Worm (Caenorhabditis elegans): ENCODE results near the gene nol-56.

ce11 chrV:10361830-10362397, 9.1 kb upstream of the nol-56 start, which contains the start of gene cash-1:
- no peak for TF ChIP-seq lin-11 (tag; optimal IDR thresholded peaks at IDR 0.05)
- TF ChIP-seq zip-5 (tag; optimal IDR thresholded peaks at IDR 0.05) = no peak
- TF ChIP-seq fkh-10 (GFP tag; optimal IDR thresholded peaks at IDR 0.05) = no peak
- TF ChIP-seq rnt-1 (tag; optimal IDR thresholded peaks at IDR 0.05) = no peak
- no peak for TF ChIP-seq sox-2 (GFP tag; IDR thresholded peaks at IDR 0.05)
- TF ChIP-seq gmeb-2 (tag; optimal IDR thresholded peaks at IDR 0.05) = no peak
- no peak for TF ChIP-seq ttx-3 (tag; optimal IDR thresholded peaks at IDR 0.05)
- TF ChIP-seq hlh-8 (tag; optimal IDR thresholded peaks at IDR 0.05) = no peak
- no peak for TF ChIP-seq eyg-1 (tag; optimal IDR thresholded peaks at IDR 0.05)
- TF ChIP-seq ets-4 (tag; optimal IDR thresholded peaks at IDR 0.05) = no peak
- TF ChIP-seq odd-2 (tag; optimal IDR thresholded peaks at IDR 0.05) = no peak
- TF ChIP-seq C08G9.2 (tag; optimal IDR thresholded peaks at IDR 0.05) = no peak
- peak; percentile 52 for TF ChIP-seq tbx-2 (tag; optimal IDR thresholded peaks at IDR 0.05)
